Worm (Caenorhabditis elegans): ENCODE measurements around the gene tlk-1.

tlk-1 gene

DNA sequence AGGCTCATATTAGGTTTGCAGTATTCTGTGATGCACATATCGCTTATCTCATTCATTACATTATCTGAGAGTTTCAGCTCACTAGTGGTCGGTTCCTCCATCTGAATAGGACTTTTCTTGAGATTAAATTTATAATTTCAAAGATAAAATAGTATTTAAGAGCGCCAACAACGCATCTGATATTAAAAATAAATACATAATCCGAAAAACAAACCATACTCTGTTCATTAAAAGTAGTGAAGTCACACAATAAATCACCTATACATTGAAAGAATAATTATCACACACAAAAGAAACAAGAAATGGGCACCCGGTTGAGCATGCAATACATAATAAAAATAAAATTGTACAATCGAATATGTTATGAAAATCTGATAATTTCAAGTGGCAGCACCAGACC, 57.7 kb downstream of the tlk-1 start, which contains the start of gene vps-53:
Gene vps-53, minus strand, starts transcription at position 101 of the 400 bp plus-strand sequence.
- TF ChIP-seq alr-1 (tag; optimal IDR thresholded peaks at IDR 0.05; ENCODE audit: borderline replicate concordance), result no peak
- no peak for TF ChIP-seq nhr-19 (GFP tag; conservative IDR thresholded peaks at IDR 0.05)

DNA sequence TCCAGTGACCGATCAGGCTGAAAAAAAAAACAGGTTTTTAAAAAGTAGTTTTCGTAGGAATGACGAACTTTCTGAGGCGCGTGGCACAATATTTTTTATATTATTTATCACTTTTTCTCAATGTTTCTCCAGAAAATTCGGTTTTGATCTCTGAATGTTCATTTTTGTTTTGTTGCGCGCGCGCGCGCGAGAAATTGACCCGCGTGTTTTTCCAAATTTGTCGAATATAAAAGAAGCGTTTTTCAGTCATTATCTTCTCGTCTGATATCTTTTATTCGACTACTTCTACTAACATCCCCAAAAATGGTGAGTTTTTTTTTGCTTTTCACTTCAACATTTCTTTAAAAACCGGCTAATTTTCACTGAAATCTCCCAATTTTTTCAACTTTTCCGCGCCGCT, 59.2 kb downstream of the tlk-1 start, which contains the start of gene rmd-1:
Gene rmd-1, plus strand, starts transcription at position 247 of the 400 bp plus-strand sequence.
- no peak for TF ChIP-seq skn-1 (tag; optimal IDR thresholded peaks at IDR 0.05)
- no peak for TF ChIP-seq grh-1 (GFP tag; IDR thresholded peaks at IDR 0.05)
- no peak for TF ChIP-seq egl-13 (tag; optimal IDR thresholded peaks at IDR 0.05)
- no peak for TF ChIP-seq dpl-1 (GFP tag; optimal IDR thresholded peaks at IDR 0.05)
- TF ChIP-seq ceh-8 (GFP tag; optimal IDR thresholded peaks at IDR 0.05), result no peak
- no peak for TF ChIP-seq fkh-8 (tag; optimal IDR thresholded peaks at IDR 0.05)

All from whole organism, L1 larva.